Fruit fly (Drosophila melanogaster): Measurements from ENCODE around the gene CG9154.

- TF ChIP-seq mld (GFP tag; IDR thresholded peaks at IDR 0.05; ENCODE audit: partially characterized antibody) = no peak
- TF ChIP-seq danr (GFP tag; IDR thresholded peaks at IDR 0.05) = no peak
- TF ChIP-seq CG4854 (GFP tag; optimal IDR thresholded peaks at IDR 0.05) = no peak
- no peak for TF ChIP-seq Kr (GFP tag; optimal IDR thresholded peaks at IDR 0.05)
- no peak for TF ChIP-seq yki (optimal IDR thresholded peaks at IDR 0.05)
- TF ChIP-seq NC2α (GFP tag; optimal IDR thresholded peaks at IDR 0.05) = no peak
- TF ChIP-seq odd (GFP tag; optimal IDR thresholded peaks at IDR 0.05) = no peak
- TF ChIP-seq pan (optimal IDR thresholded peaks at IDR 0.05) = no peak
- no peak for TF ChIP-seq pan (GFP tag; optimal IDR thresholded peaks at IDR 0.05 in 1 of 2, IDR thresholded peaks at IDR 0.05 in 1 of 2)
- TF ChIP-seq fd96Cb (tag; optimal IDR thresholded peaks at IDR 0.05) = no peak
- no peak for TF ChIP-seq CG8478 (optimal IDR thresholded peaks at IDR 0.05)
- no peak for TF ChIP-seq MBD-R2 (GFP tag; IDR thresholded peaks at IDR 0.05)
Measured at dm6 chr2L:6087685-6088084, 17.2 kb upstream of the CG9154 start.
